Fruit fly (Drosophila melanogaster): Measurements from ENCODE around the gene PAPLA1.
A peak's percentile ranks its signal among the peaks of the same experiment; 100 is the strongest.

The PAPLA1 gene

DNA sequence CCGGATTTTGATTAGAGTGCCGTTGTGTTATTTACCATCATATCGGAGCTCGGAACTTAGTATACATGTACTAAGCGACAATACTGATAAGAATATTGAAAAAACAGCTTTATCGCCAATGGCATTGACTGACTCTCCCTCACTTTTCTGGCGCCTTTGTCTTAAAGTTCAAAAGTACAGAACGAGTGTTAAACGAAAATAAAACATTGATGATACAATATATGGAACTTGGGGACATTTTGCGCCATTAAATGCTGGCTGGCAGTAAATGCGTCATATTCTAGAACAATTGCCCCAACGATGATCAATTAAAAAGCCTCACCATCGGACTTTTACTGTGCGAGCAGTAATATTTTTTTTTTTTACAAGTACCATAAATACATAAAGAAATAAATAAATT, 64.3 kb downstream of the PAPLA1 start:
- TF ChIP-seq noc (tag; optimal IDR thresholded peaks at IDR 0.05): no peak

DNA sequence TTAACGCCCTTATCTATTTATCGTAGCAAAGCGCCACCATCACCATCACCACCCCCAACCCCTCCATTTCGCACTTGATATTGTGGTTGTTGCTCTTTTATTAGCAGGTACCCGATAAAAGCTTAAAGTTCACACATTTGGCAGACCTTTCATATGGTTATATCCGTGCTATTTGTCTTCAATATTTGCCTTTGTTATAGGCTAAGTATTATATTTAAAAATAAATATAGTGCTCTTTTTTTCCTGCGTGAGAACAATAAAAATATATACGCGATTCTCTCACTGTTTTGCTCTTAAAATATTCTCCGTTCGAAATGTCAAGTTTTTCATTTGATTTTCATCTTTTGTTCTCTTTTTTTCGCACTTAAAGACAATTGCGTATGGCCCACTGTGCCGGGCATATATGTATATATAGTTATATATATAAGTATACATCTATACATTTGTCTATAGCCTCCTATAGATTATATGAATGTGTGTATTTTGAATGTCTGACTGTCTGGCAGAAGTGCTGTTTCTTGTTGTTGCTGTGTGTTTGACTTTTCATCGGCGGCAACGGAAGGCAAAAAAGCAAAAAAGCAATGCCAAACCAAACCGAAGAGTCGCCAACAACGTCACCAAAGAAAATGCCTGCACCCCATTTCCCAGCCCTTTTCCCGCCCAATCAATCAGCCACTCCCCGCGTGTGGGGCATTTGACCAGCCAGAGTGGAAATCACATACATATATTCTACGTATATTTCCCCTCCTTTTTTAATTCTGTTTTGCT, 65.2 kb downstream of the PAPLA1 start:
- TF ChIP-seq noc (tag; optimal IDR thresholded peaks at IDR 0.05): no peak

DNA sequence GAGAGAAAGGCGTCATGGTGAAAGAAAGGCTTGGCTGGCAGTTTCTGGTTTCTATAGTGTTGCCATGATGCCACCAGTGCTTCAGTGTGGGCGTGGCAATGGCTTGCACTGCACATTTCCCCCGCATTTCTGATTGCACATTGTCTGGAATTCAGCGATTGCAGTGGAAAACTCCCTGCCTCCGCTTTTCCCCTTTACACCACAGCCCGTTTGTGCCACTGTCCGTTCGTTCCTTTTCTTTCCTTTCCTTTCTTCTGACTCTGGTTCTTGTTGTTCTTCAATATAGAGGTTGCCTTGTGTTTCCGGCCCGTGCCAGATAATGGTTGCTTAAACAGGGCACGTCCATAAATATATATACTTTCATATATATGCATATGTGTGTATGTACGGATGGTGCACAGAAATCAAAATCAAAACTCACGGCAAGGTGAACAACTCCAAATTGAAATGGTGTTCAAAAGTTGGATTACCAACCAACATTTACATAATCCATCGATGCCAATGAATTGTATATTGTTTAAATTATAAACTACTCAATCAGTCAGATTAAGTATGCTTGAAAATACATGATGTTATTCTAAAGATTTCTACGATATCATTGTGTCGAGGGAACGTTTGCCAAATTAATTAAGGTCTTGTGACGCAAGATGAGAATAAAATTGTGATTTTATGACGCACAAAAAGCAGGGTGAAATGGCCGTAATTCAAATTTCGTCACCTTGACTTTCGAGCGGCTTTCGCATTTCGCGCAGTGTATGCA, 66.1 kb downstream of the PAPLA1 start:
- TF ChIP-seq noc (tag; optimal IDR thresholded peaks at IDR 0.05): no peak

DNA sequence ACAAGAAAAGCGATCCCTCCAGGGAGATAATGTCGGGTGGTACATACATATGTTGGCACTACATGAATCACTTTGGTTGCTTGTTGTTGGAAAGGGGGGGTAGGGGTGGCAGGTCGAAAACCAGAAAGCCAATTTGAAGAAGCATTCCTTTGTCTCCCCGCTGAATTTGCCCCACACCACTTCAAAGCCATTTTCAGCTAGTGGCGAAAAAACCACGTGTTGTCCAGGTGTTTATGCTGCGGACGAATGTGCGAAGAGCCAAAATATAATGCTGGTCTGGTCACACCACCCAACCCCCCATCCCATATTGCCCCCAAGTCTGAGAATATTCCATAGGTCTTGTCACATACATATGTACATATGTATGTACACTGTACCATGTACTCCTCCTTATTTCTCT, 67.5 kb downstream of the PAPLA1 start:
- TF ChIP-seq noc (tag; optimal IDR thresholded peaks at IDR 0.05): no peak

DNA sequence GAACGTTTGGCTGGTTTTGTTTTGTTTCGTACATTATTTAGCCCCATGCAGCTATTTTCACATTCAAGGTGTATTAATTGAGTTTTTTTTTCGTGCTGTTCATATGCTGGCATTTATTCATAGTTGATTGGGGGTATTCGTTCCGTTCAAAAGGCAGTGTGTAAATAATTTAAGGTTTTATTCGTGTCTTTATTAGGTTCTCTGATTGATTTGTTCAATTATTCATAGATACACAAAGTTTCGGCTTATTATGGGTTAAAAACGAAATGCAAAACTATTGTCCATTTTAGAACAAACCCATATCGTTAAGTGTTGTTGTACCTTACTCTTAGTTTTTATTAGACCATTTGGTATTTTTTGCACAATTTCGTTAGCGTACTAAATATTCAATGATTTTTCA, 68.0 kb downstream of the PAPLA1 start:
- TF ChIP-seq noc (tag; optimal IDR thresholded peaks at IDR 0.05): no peak

DNA sequence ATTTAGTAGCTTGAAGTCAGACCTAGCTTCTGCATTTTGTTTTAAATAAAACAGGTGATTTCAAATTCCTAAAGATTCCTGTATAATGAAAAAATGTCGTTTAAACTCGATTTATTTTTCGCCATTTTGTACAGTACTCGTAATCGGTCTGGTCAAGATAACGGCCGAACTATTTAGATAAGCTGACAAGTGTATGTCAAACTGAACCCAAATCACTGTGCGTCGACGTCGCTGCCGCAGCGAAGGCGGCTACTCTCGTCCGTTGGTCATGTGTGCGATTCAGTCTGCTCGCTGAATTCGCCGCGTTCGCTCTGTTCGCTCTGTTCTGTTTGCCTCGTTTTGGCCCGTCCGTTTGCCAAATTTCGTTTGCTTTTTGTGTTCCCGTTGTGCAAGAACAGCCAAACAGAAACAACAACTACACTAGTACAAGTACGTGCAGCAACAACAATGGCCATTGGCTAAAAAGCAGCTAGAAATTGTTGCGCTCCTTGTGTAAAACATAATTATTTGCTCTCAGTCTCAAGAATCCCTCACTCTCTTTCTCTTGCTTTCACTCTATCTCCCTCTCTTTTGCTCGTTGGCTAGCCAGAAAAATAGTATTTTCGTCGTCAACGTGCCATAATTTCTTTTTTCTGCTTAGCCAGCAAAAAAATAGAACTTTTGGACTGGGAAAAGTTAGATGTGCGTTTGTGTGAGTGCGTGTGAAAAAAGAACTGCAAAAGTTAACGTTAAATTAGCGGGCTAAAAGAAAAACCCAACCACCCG, 71.2 kb downstream of the PAPLA1 start:
- TF ChIP-seq noc (tag; optimal IDR thresholded peaks at IDR 0.05): peak; percentile 72

DNA sequence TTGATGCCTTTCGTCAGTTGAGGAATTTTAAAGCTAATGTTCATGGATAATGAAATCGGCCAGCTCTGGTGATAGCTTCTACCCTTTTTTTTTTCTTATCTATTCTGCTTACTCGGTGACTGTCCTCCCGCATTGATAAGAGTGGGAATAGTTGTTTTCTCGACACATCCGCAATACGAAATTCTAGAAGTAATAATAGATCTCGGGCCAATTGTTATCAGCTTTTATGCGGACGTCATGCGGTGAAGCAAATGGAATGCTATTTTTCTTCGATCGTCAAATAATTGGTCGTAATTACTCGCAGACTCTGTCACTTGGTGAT, 72.0 kb downstream of the PAPLA1 start:
- TF ChIP-seq noc (tag; optimal IDR thresholded peaks at IDR 0.05): no peak

DNA sequence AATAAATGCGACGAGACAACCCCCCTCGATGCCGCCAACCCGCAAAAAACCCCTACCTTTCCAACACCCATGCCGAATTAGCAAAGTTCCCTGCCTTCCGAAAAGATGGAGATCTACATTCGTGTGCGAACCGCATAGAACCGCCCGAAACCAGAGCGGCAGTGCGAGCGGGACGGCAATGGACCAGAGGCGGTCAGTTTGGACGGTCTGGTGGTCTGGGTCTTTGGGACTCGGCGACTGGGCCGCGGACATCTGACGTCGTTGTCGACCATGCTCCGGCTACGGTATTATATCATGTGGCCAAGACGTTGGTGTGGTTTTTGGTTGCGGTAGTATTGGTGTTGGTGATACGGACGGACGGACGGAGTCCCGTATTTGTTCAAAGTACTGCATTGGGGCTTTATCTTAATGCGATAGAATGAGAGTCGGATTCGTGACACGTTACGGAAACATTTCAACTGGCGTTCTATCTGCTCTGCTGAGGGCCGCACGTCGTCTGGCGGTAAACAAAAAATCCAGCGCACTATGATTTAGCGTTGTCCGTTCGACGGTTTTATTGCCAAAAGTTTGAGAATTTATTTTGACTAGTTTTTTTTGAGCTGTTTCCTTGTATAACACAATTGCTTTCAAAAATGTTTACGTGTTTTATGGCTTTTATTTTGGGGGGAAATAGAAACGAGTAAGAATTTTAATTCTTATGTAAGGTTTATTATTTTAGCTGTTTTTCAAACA, 72.5 kb downstream of the PAPLA1 start:
- TF ChIP-seq noc (tag; optimal IDR thresholded peaks at IDR 0.05): peak; percentile 89

DNA sequence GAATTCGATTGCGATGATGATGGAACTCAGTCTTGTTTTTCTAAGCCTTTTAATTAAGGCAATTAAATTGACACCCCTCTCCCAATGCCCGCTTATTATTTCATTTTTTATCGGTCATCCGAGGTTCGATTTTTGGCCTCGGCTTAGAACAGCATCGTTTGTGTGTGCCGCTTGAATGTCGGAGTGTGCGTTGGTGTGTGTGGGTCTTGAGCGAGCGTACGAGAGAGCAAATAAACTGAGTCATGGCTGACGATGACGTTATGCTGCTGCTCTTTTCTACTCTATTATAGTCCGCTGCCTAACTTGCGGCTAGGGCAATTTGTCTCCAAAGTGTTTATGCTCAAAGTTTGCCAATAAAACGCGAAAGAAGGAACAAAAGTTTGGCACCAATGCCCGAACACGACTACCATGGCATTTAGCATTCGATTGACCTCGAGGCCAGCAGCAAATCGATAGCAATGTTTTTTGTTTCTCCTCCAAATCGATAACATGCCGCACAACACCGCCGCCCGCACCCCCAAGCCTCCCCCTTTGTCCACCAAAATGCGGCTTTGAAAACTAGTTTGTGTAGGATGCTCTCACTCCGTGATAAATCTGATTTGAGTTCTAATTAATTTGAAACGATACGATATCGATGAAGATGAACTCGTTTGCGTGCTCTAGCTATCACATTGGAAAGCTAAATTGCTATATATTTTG, 73.8 kb downstream of the PAPLA1 start:
- TF ChIP-seq noc (tag; optimal IDR thresholded peaks at IDR 0.05): no peak

DNA sequence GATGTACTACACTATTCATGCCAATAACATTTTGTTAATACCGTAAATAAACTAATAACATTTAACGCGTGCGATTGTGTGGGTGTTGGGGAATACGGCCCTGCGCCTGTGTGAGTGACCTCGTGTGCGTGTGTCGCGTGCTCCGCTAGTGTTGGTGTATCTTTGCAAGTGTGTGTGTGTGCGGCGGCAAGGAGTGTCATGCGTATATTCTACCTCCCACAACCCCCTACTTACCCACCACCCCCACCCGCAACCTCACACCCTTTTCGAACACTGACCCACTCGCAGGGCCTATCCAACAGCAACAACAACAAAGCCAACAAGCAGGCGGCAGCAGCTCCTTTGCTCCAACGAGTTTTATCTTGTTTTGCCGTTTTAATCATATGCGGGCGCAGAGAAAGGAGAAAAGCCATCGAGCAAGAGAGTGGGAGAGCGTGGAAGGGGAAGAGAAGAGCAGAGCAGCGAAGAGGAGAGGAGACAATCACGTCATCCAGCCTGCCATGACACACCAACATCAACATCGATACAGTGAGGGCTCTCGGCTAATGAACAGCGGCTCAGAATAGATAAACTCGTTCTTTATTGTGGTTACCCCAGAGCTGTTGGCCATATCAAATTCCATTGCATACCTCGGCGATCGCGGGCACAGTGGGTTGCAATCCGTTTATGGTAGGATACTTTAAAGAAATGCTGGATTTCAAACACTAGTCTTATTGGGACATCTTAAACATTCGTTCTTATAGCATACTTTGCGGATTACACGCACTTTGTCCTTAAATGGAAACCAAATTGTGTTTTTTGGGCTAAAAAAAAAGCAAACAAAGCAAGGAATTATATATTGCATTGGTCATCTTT, 74.9 kb downstream of the PAPLA1 start:
- TF ChIP-seq noc (tag; optimal IDR thresholded peaks at IDR 0.05): no peak
